Worm (Caenorhabditis elegans) whole organism, L4/young adult: Measurements from ENCODE around the gene ZK177.11.

Experiments
- W03F9.2 ChIP-seq: fragments of 150-350 bp; optimal IDR thresholded peaks from 2 replicates; lab custom pipeline; 2014; ENCODE audit warnings: missing biosample characterization, missing genetic modification characterization
- him-1 ChIP-seq: sonication (generic microtip); optimal IDR thresholded peaks from 2 replicates; lab custom pipeline; 2016; ENCODE audit warnings: missing genotype, missing genetic modification reagents, missing genetic modification characterization, missing compliant biosample characterization

DNA sequence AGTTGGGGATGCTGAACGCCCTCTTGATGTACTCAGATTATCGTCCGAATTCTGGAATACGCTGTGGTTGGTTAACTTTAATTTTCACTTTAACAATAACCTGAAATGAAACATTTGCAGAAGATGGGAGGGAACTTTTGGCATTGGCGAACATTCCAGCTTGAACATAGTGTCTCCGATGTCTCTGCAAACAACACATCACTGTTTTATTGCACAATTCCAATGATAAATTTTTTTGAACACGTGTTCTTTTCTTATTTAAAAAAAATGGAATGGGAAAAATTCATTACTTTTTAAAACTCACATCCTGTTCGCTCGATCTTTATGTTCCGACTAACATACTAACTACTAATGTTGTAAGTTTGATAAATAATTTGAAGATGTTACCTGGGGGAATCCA is 22.3 kb upstream of the ZK177.11 start, which contains the start of gene fzy-1:
- TF ChIP-seq him-1 (tag; lab: Kevin White, UChicago), result no peak
- TF ChIP-seq W03F9.2, result no peak
